Worm (Caenorhabditis elegans) whole organism, L3 larva: ENCODE data around the gene T09F3.4.

Source experiments
- R02D3.7 ChIP-seq: fragments of 150-350 bp; optimal IDR thresholded peaks from 2 replicates; lab custom pipeline; 2014; ENCODE audit warnings: missing biosample characterization, missing genetic modification characterization
- ZK546.5 ChIP-seq: sonication (generic microtip); optimal IDR thresholded peaks from 2 replicates; lab custom pipeline; 2017; ENCODE audit warnings: missing biosample characterization, missing genetic modification characterization
- aly-2 ChIP-seq: fragments of 150-350 bp; optimal IDR thresholded peaks from 2 replicates; lab custom pipeline; 2014; ENCODE audit warnings: missing biosample characterization, missing genetic modification characterization
- ama-1 ChIP-seq: fragments of 150-350 bp; optimal IDR thresholded peaks from 2 replicates; lab custom pipeline; 2018
- ceh-28 ChIP-seq: fragments of 150-350 bp; optimal IDR thresholded peaks from 2 replicates; lab custom pipeline; 2014; ENCODE audit warnings: missing biosample characterization, missing genetic modification reagents, missing genetic modification characterization
- ceh-82 ChIP-seq: fragments of 150-350 bp; optimal IDR thresholded peaks from 2 replicates; lab custom pipeline; 2014; ENCODE audit warnings: missing biosample characterization, missing genetic modification characterization
- egl-27 ChIP-seq: sonication (generic microtip); optimal IDR thresholded peaks from 4 replicates; lab custom pipeline; 2017; ENCODE audit warnings: missing biosample characterization, missing genetic modification reagents, missing genetic modification characterization
- egl-5 ChIP-seq: fragments of 150-350 bp; optimal IDR thresholded peaks from 2 replicates; lab custom pipeline; 2017; ENCODE audit warnings: missing biosample characterization, missing genetic modification reagents, missing genetic modification characterization, inconsistent platforms
- elt-1 ChIP-seq: fragments of 150-350 bp; optimal IDR thresholded peaks from 2 replicates; lab custom pipeline; 2014; ENCODE audit warnings: missing biosample characterization, missing genetic modification characterization
- elt-2 ChIP-seq: sonication (generic microtip); optimal IDR thresholded peaks from 2 replicates; lab custom pipeline; 2016; ENCODE audit warnings: missing genetic modification reagents, mild to moderate bottlenecking, missing genetic modification characterization, missing compliant biosample characterization
- elt-3 ChIP-seq, 3 experiments: fragments of 150-350 bp in 1 of 3; sonication (generic microtip) in 2 of 3; optimal IDR thresholded peaks; 2 replicates in 2 of 3; 4 replicates in 1 of 3; lab custom pipeline; 2014 to 2017; ENCODE audit warnings: missing biosample characterization in 3 of 3, missing genetic modification characterization in 3 of 3
- eor-1 ChIP-seq, 2 experiments: fragments of 150-350 bp; optimal IDR thresholded peaks; 2 replicates each; lab custom pipeline; 2014 to 2018; ENCODE audit warnings: missing biosample characterization in 2 of 2, missing genetic modification characterization in 2 of 2
- fkh-10 ChIP-seq: sonication (generic microtip); optimal IDR thresholded peaks from 2 replicates; lab custom pipeline; 2017; ENCODE audit warnings: missing biosample characterization, missing genetic modification reagents, missing genetic modification characterization
- fkh-2 ChIP-seq: fragments of 150-350 bp; optimal IDR thresholded peaks from 2 replicates; lab custom pipeline; 2014; ENCODE audit warnings: missing biosample characterization, missing genetic modification reagents, missing genetic modification characterization
- hmg-11 ChIP-seq: sonication (generic microtip); optimal IDR thresholded peaks from 2 replicates; lab custom pipeline; 2016; ENCODE audit warnings: missing genetic modification characterization, missing compliant biosample characterization
- jun-1 ChIP-seq: fragments of 150-350 bp; optimal IDR thresholded peaks from 2 replicates; lab custom pipeline; 2014; ENCODE audit warnings: missing biosample characterization, missing genetic modification reagents, missing genetic modification characterization
- lin-15B ChIP-seq: fragments of 150-350 bp; optimal IDR thresholded peaks from 2 replicates; lab custom pipeline; 2014; ENCODE audit warnings: missing biosample characterization, missing genetic modification characterization
- lin-39 ChIP-seq: fragments of 150-350 bp; optimal IDR thresholded peaks from 2 replicates; lab custom pipeline; 2018; ENCODE audit warnings: missing biosample characterization, missing genetic modification reagents, missing genetic modification characterization
- lsy-12 ChIP-seq: sonication (generic microtip); optimal IDR thresholded peaks from 2 replicates; lab custom pipeline; 2016; ENCODE audit warnings: mild to moderate bottlenecking, missing genetic modification characterization, missing compliant biosample characterization
- mdl-1 ChIP-seq: fragments of 150-350 bp; optimal IDR thresholded peaks from 2 replicates; lab custom pipeline; 2014; ENCODE audit warnings: missing biosample characterization, missing genetic modification characterization
- mml-1 ChIP-seq: fragments of 150-350 bp; sonication (generic microtip); optimal IDR thresholded peaks from 3 replicates; lab custom pipeline; 2014; ENCODE audit warnings: missing biosample characterization, missing genetic modification characterization
- nfya-1 ChIP-seq: sonication (generic microtip); optimal IDR thresholded peaks from 2 replicates; lab custom pipeline; 2017; ENCODE audit warnings: missing genetic modification characterization, mild to moderate bottlenecking, missing compliant biosample characterization, antibody characterized with exemption, moderate library complexity; ENCODE audit not compliant: insufficient read depth
- nhr-23 ChIP-seq: fragments of 150-350 bp; optimal IDR thresholded peaks from 2 replicates; lab custom pipeline; 2014; ENCODE audit warnings: missing biosample characterization, missing genetic modification reagents, missing genetic modification characterization
- nhr-237 ChIP-seq: fragments of 150-350 bp; optimal IDR thresholded peaks from 2 replicates; lab custom pipeline; 2014; ENCODE audit warnings: missing biosample characterization, missing genetic modification characterization
- nhr-25 ChIP-seq: sonication (generic microtip); optimal IDR thresholded peaks from 2 replicates; lab custom pipeline; 2017; ENCODE audit warnings: missing biosample characterization, missing genetic modification characterization
- nhr-28 ChIP-seq: fragments of 150-350 bp; optimal IDR thresholded peaks from 2 replicates; lab custom pipeline; 2014; ENCODE audit warnings: missing biosample characterization, missing genetic modification characterization
- nhr-43 ChIP-seq: sonication (generic microtip); optimal IDR thresholded peaks from 2 replicates; lab custom pipeline; 2016; ENCODE audit warnings: mild to moderate bottlenecking, missing genetic modification characterization, missing compliant biosample characterization; ENCODE audit not compliant: poor library complexity, severe bottlenecking
- nhr-76 ChIP-seq: fragments of 150-350 bp; sonication (generic microtip); optimal IDR thresholded peaks from 5 replicates; lab custom pipeline; 2014; ENCODE audit warnings: missing biosample characterization, missing genetic modification characterization
- nhr-77 ChIP-seq: fragments of 150-350 bp; optimal IDR thresholded peaks from 2 replicates; lab custom pipeline; 2014; ENCODE audit warnings: missing biosample characterization, missing genetic modification characterization
- pha-4 ChIP-seq: fragments of 150-350 bp; optimal IDR thresholded peaks from 2 replicates; lab custom pipeline; 2014; ENCODE audit warnings: missing biosample characterization, missing genetic modification reagents, missing genetic modification characterization
- pqm-1 ChIP-seq: fragments of 150-350 bp; optimal IDR thresholded peaks from 2 replicates; lab custom pipeline; 2017; ENCODE audit warnings: missing biosample characterization, missing genetic modification characterization, inconsistent platforms
- sea-2 ChIP-seq: fragments of 150-350 bp; sonication (generic microtip); optimal IDR thresholded peaks from 4 replicates; lab custom pipeline; 2014; ENCODE audit warnings: missing biosample characterization, missing genetic modification reagents, missing genetic modification characterization
- skn-1 ChIP-seq: fragments of 150-350 bp; optimal IDR thresholded peaks from 2 replicates; lab custom pipeline; 2014; ENCODE audit warnings: missing biosample characterization, missing genetic modification characterization
- snpc-4 ChIP-seq: fragments of 150-350 bp; optimal IDR thresholded peaks from 2 replicates; lab custom pipeline; 2014; ENCODE audit warnings: missing biosample characterization, missing genetic modification characterization
- tbx-2 ChIP-seq: sonication (generic microtip); optimal IDR thresholded peaks from 2 replicates; lab custom pipeline; 2016; ENCODE audit warnings: mild to moderate bottlenecking, missing genetic modification characterization, missing compliant biosample characterization
- unc-39 ChIP-seq: sonication (generic microtip); optimal IDR thresholded peaks from 4 replicates; lab custom pipeline; 2017; ENCODE audit warnings: missing biosample characterization, missing genetic modification characterization
- zag-1 ChIP-seq: fragments of 150-350 bp; optimal IDR thresholded peaks from 2 replicates; lab custom pipeline; 2014; ENCODE audit warnings: missing biosample characterization, missing genetic modification characterization
- ztf-11 ChIP-seq: fragments of 150-350 bp; optimal IDR thresholded peaks from 2 replicates; lab custom pipeline; 2014; ENCODE audit warnings: missing biosample characterization, missing genetic modification characterization
- ztf-4 ChIP-seq: fragments of 150-350 bp; optimal IDR thresholded peaks from 2 replicates; lab custom pipeline; 2014; ENCODE audit warnings: missing biosample characterization, missing genetic modification characterization

T09F3.4 gene

DNA sequence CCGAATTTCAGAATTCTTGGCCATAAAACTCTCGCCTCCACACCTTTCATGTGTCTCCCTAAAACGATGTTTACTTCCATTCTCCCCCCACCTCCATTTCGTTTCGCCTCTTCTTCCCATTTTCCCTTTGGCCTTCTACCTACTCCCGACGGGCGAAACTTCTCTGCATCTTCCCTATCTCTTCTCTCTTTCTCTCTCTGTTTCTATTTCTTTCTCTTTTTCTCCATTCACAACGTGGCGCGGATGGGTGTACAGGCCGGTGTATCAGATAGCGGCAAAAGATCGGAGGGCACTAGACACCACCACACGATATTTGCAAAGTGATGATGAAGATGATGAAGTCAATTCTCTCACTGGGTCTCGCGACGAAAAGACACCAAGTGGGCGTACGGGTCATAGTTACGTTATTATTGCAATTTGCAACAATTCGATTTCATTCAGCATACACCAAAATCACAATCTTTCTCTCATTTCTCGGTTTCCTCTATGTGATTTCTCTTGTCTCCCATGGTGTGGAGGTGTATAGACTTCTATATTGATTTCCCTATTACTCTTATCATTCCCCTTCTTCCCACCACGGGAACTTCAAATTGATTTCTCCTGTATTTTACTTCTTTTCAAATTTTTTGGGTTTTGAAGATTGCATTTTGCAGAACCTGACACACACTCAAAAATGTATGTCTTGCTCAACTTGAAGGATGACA, 10.7 kb upstream of the T09F3.4 start, which contains the start of gene ztf-27:
ztf-27 (plus strand) TSS at position 654 of the 704 bp plus-strand sequence.
- TF ChIP-seq ztf-4 (tag; lab: Kevin White, UChicago) (no peak), mml-1 (no peak), hmg-11 (tag; lab: Kevin White, UChicago) (peak; percentile 26), egl-27 (tag; lab: Kevin White, UChicago) (no peak), ZK546.5 (tag; lab: Kevin White, UChicago) (no peak), elt-2 (tag; lab: Kevin White, UChicago) (peak; percentile 49), R02D3.7 (no peak), nhr-28 (tag; lab: Kevin White, UChicago) (no peak), nhr-23 (tag; lab: Kevin White, UChicago) (peak; percentile 52), nhr-25 (peak; percentile 68), nfya-1 (tag; lab: Kevin White, UChicago) (peak; percentile 47), elt-1 (tag; lab: Kevin White, UChicago) (peak; percentile 21), pha-4 (tag; lab: Kevin White, UChicago) (peak; percentile 42), snpc-4 (tag; lab: Kevin White, UChicago) (no peak), pqm-1 (peak; percentile 61), egl-5 (tag; lab: Kevin White, UChicago) (no peak)

- TF ChIP-seq nhr-25 (peak; percentile 41), hmg-11 (tag; lab: Kevin White, UChicago) (peak; percentile 60), nhr-76 (tag; lab: Kevin White, UChicago) (peak; percentile 52), R02D3.7 (peak; percentile 99), lin-39 (peak; percentile 32), lin-15B (peak; percentile 47), ceh-82 (tag; lab: Kevin White, UChicago) (peak; percentile 34), nfya-1 (tag; lab: Kevin White, UChicago) (peak; percentile 72), elt-2 (tag; lab: Kevin White, UChicago) (peak; percentile 55), pha-4 (tag; lab: Kevin White, UChicago) (peak; percentile 80), ztf-11 (tag; lab: Kevin White, UChicago) (no peak), egl-5 (tag; lab: Kevin White, UChicago) (peak; percentile 28), egl-27 (tag; lab: Kevin White, UChicago) (no peak), mdl-1 (peak; percentile 20), mml-1 (peak; percentile 69), tbx-2 (tag; lab: Kevin White, UChicago) (peak; percentile 29), lsy-12 (peak; percentile 74), nhr-23 (tag; lab: Kevin White, UChicago) (peak; percentile 87), ceh-28 (tag; lab: Kevin White, UChicago) (peak; percentile 20), zag-1 (tag; lab: Kevin White, UChicago) (peak; percentile 57), nhr-237 (tag; lab: Kevin White, UChicago) (no peak), elt-1 (tag; lab: Kevin White, UChicago) (no peak), nhr-43 (tag; lab: Kevin White, UChicago) (peak; percentile 63), nhr-77 (tag; lab: Kevin White, UChicago) (no peak), eor-1 (tag; optimal IDR thresholded peaks at IDR 0.05; lab: Kevin White, UChicago) (no peak), fkh-10 (GFP tag; lab: Kevin White, UChicago) (no peak), ztf-4 (tag; lab: Kevin White, UChicago) (no peak), jun-1 (tag; lab: Kevin White, UChicago) (no peak)
Observed at ce11 chrII:10388041-10388706, 7.3 kb upstream of the T09F3.4 start.

ce11 chrII:10389038-10389437, 6.5 kb upstream of the T09F3.4 start:
- TF ChIP-seq unc-39 (tag; lab: Kevin White, UChicago) (no peak), pha-4 (tag; lab: Kevin White, UChicago) (peak; percentile 85), sea-2 (GFP tag; lab: Kevin White, UChicago) (no peak), nfya-1 (tag; lab: Kevin White, UChicago) (peak; percentile 74), jun-1 (tag; lab: Kevin White, UChicago) (peak; percentile 74), mml-1 (no peak), egl-5 (tag; lab: Kevin White, UChicago) (no peak), fkh-2 (tag; lab: Kevin White, UChicago) (no peak), elt-3 (tag; optimal IDR thresholded peaks at IDR 0.05; lab: Kevin White, UChicago) (peak in 1 of 3 experiments; percentile 58), skn-1 (peak; percentile 46), hmg-11 (tag; lab: Kevin White, UChicago) (peak; percentile 7), nhr-23 (tag; lab: Kevin White, UChicago) (peak; percentile 69), pqm-1 (peak; percentile 83), lin-15B (no peak), mdl-1 (peak; percentile 72), ama-1 (lab: Kevin White, UChicago) (peak; percentile 13), aly-2 (tag; lab: Kevin White, UChicago) (no peak), nhr-43 (tag; lab: Kevin White, UChicago) (peak; percentile 84), lsy-12 (peak; percentile 28), tbx-2 (tag; lab: Kevin White, UChicago) (no peak), elt-2 (tag; lab: Kevin White, UChicago) (peak; percentile 94), ZK546.5 (tag; lab: Kevin White, UChicago) (no peak), snpc-4 (tag; lab: Kevin White, UChicago) (peak; percentile 15), egl-27 (tag; lab: Kevin White, UChicago) (peak; percentile 16), nhr-25 (peak; percentile 86), nhr-237 (tag; lab: Kevin White, UChicago) (no peak)
